Fruit fly (Drosophila melanogaster): ENCODE measurements around the gene Grx1.

DNA sequence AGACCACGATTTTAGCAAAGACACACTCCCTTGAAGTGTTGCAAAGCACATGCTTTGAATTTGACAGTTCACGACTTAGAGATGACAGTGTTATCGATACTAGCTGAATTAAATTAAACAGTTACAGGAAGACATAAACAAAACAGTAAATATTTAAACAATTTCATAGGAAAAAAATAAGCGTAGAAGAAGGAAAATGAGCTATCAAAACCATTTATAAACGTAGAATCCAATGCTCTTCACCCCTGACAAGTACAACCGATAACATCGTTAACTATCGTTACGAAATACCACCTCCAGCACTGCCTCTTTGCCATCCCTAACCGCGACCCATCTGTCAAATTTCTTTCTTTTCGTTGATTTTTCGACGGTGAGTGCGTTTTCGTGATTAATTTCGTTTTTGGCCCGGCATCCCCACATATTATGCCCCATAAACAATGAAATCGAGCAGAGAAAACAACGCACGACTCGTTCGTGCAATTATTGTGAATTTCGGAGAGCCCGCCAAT is 29.8 kb downstream of the Grx1 start, which contains the start of gene RpL26:
- no peak for TF ChIP-seq D1 (tag; optimal IDR thresholded peaks at IDR 0.05)
- no peak for TF ChIP-seq EcR (GFP tag; optimal IDR thresholded peaks at IDR 0.05)
- TF ChIP-seq CG13204 (GFP tag; optimal IDR thresholded peaks at IDR 0.05) = no peak
- TF ChIP-seq gl (tag; optimal IDR thresholded peaks at IDR 0.05) = peak; percentile 33
- TF ChIP-seq CG32121 (GFP tag; IDR thresholded peaks at IDR 0.05) = peak; percentile 27; the same call in 1 of the 2 replicates
- TF ChIP-seq CG15710 (tag; optimal IDR thresholded peaks at IDR 0.05) = peak; percentile 65
- TF ChIP-seq Snoo (tag; optimal IDR thresholded peaks at IDR 0.05) = peak; percentile 51
- peak; percentile 54 for TF ChIP-seq CG8159 (tag; optimal IDR thresholded peaks at IDR 0.05)
- TF ChIP-seq CG4496 (GFP tag; IDR thresholded peaks at IDR 0.05) = 0 out of 3 replicates have a peak, but pooled peaks have one; percentile 16
